Fruit fly (Drosophila melanogaster) whole organism, embryonic: ENCODE results near the gene RhoGAP18B.

ENCODE experiments used
- Abd-B ChIP-seq: fragments of 200-800 bp; sonication (Bioruptor generic); optimal IDR thresholded peaks from 2 replicates; lab custom pipeline; 2018; ENCODE audit warnings: missing biosample characterization, mild to moderate bottlenecking, missing genetic modification characterization, moderate library complexity
- Adf1 ChIP-seq: fragments of 200-800 bp; sonication (Bioruptor generic); IDR thresholded peaks from 2 replicates; pipeline ENCODE4 v1.3.6; 2022; ENCODE audit warnings: missing biosample characterization, missing genetic modification characterization
- Atf-2 ChIP-seq: fragments of 200-800 bp; sonication (Bioruptor generic); optimal IDR thresholded peaks from 2 replicates; lab custom pipeline; 2016; ENCODE audit warnings: missing biosample characterization, missing genetic modification characterization
- B-H2 ChIP-seq: fragments of 200-800 bp; sonication (Bioruptor generic); optimal IDR thresholded peaks from 2 replicates; lab custom pipeline; 2018; ENCODE audit warnings: missing biosample characterization, mild to moderate bottlenecking, missing genetic modification characterization
- CG10321 ChIP-seq: fragments of 200-800 bp; sonication (Bioruptor generic); IDR thresholded peaks from 2 replicates; pipeline ENCODE4 v1.3.6; 2022; ENCODE audit warnings: missing biosample characterization, missing genetic modification characterization
- CG10366 ChIP-seq: fragments of 200-800 bp; sonication (Bioruptor generic); IDR thresholded peaks from 2 replicates; pipeline ENCODE4 v1.3.6; 2022; ENCODE audit warnings: missing biosample characterization, missing genetic modification characterization
- CG11696 ChIP-seq: fragments of 200-800 bp; sonication (Bioruptor generic); IDR thresholded peaks from 2 replicates; pipeline ENCODE4 v1.3.6; 2022; ENCODE audit warnings: missing biosample characterization, missing genetic modification characterization
- CG12659 ChIP-seq: fragments of 200-800 bp; sonication (Bioruptor generic); optimal IDR thresholded peaks from 3 replicates; lab custom pipeline; 2017; ENCODE audit warnings: mild to moderate bottlenecking, missing biosample characterization, missing genetic modification reagents, missing genetic modification characterization
- CG13424 ChIP-seq: fragments of 200-800 bp; sonication (Bioruptor generic); optimal IDR thresholded peaks from 2 replicates; lab custom pipeline; 2019; ENCODE audit warnings: missing biosample characterization, mild to moderate bottlenecking, missing genetic modification characterization, moderate library complexity
- CG1529 ChIP-seq: fragments of 200-800 bp; sonication (Bioruptor generic); optimal IDR thresholded peaks from 3 replicates; lab custom pipeline; 2018; ENCODE audit warnings: missing biosample characterization, missing genetic modification characterization
- CG15601 ChIP-seq: fragments of 200-800 bp; sonication (Bioruptor generic); optimal IDR thresholded peaks from 3 replicates; lab custom pipeline; 2019; ENCODE audit warnings: missing biosample characterization, mild to moderate bottlenecking, missing genetic modification characterization, moderate library complexity
- CG16863 ChIP-seq: fragments of 200-800 bp; sonication (Bioruptor generic); optimal IDR thresholded peaks from 3 replicates; lab custom pipeline; 2016; ENCODE audit warnings: missing biosample characterization, missing genetic modification characterization
- CG17359 ChIP-seq: fragments of 200-800 bp; sonication (Bioruptor generic); optimal IDR thresholded peaks from 3 replicates; lab custom pipeline; 2018; ENCODE audit warnings: missing biosample characterization, mild to moderate bottlenecking, missing genetic modification characterization, moderate library complexity
- CG17568 ChIP-seq: fragments of 200-800 bp; sonication (Bioruptor generic); optimal IDR thresholded peaks from 2 replicates; lab custom pipeline; 2018; ENCODE audit warnings: missing biosample characterization, mild to moderate bottlenecking, missing genetic modification characterization, moderate library complexity
- CG17612 ChIP-seq: fragments of 200-800 bp; sonication (Bioruptor generic); IDR thresholded peaks from 2 replicates; pipeline ENCODE4 v1.3.6; 2022; ENCODE audit warnings: missing biosample characterization, missing genetic modification characterization
- CG17802 ChIP-seq: fragments of 200-800 bp; sonication (Bioruptor generic); optimal IDR thresholded peaks from 2 replicates; lab custom pipeline; 2018; ENCODE audit warnings: missing biosample characterization, mild to moderate bottlenecking, missing genetic modification characterization, moderate library complexity
- CG31365 ChIP-seq: fragments of 200-800 bp; sonication (Bioruptor generic); optimal IDR thresholded peaks from 2 replicates; lab custom pipeline; 2018; ENCODE audit warnings: missing biosample characterization, mild to moderate bottlenecking, missing genetic modification characterization
- CG4404 ChIP-seq: fragments of 200-800 bp; sonication (Bioruptor generic); IDR thresholded peaks from 2 replicates; pipeline ENCODE4 v1.3.6; 2022; ENCODE audit warnings: missing biosample characterization, missing genetic modification characterization
- CG5180 ChIP-seq: fragments of 200-800 bp; sonication (Bioruptor generic); optimal IDR thresholded peaks from 3 replicates; lab custom pipeline; 2017; ENCODE audit warnings: missing biosample characterization, missing genetic modification characterization, mild to moderate bottlenecking, moderate library complexity, missing genetic modification reagents
- CG6654 ChIP-seq: fragments of 200-800 bp; sonication (Bioruptor generic); optimal IDR thresholded peaks from 2 replicates; lab custom pipeline; 2017; ENCODE audit warnings: missing biosample characterization, mild to moderate bottlenecking, missing genetic modification characterization
- CG6683 ChIP-seq: fragments of 200-800 bp; sonication (Bioruptor generic); optimal IDR thresholded peaks from 2 replicates; lab custom pipeline; 2017; ENCODE audit warnings: missing biosample characterization, mild to moderate bottlenecking, missing genetic modification characterization, missing genetic modification reagents
- CG8388 ChIP-seq: fragments of 200-800 bp; sonication (Bioruptor generic); optimal IDR thresholded peaks from 2 replicates; lab custom pipeline; 2019; ENCODE audit warnings: missing biosample characterization, mild to moderate bottlenecking, missing genetic modification characterization, moderate library complexity
- Elba2 ChIP-seq: fragments of 200-800 bp; sonication (Bioruptor generic); optimal IDR thresholded peaks from 3 replicates; lab custom pipeline; 2016; ENCODE audit warnings: missing biosample characterization, missing genetic modification characterization
- MESR4 ChIP-seq: fragments of 200-800 bp; sonication (Bioruptor generic); optimal IDR thresholded peaks from 2 replicates; lab custom pipeline; 2018; ENCODE audit warnings: missing biosample characterization, mild to moderate bottlenecking, missing genetic modification characterization, moderate library complexity
- NC2α ChIP-seq: fragments of 200-800 bp; sonication (Bioruptor generic); optimal IDR thresholded peaks from 2 replicates; lab custom pipeline; 2016; ENCODE audit warnings: missing biosample characterization, missing genetic modification characterization
- NFAT ChIP-seq: fragments of 200-800 bp; sonication (Bioruptor generic); IDR thresholded peaks from 2 replicates; pipeline ENCODE4 v1.3.6; 2022; ENCODE audit warnings: missing biosample characterization, missing genetic modification characterization
- Nf-YB ChIP-seq: fragments of 200-800 bp; sonication (Bioruptor generic); optimal IDR thresholded peaks from 3 replicates; lab custom pipeline; 2019; ENCODE audit warnings: missing biosample characterization, mild to moderate bottlenecking, missing genetic modification characterization, moderate library complexity
- Optix ChIP-seq: fragments of 200-800 bp; sonication (Bioruptor generic); IDR thresholded peaks from 3 replicates; pipeline ENCODE4 v1.3.6; 2022; ENCODE audit warnings: missing biosample characterization, missing genetic modification characterization
- PHDP ChIP-seq: fragments of 200-800 bp; sonication (Bioruptor generic); optimal IDR thresholded peaks from 3 replicates; lab custom pipeline; 2018; ENCODE audit warnings: missing biosample characterization, mild to moderate bottlenecking, missing genetic modification characterization, moderate library complexity
- Ravus ChIP-seq: fragments of 200-800 bp; sonication (Bioruptor generic); IDR thresholded peaks from 2 replicates; pipeline ENCODE4 v1.3.6; 2022; ENCODE audit warnings: missing biosample characterization, missing genetic modification characterization
- Rx ChIP-seq: fragments of 200-800 bp; sonication (Bioruptor generic); IDR thresholded peaks from 2 replicates; pipeline ENCODE4 v1.3.6; 2022; ENCODE audit warnings: missing biosample characterization, missing genetic modification characterization
- Ssrp ChIP-seq: fragments of 200-800 bp; sonication (Bioruptor generic); optimal IDR thresholded peaks from 2 replicates; lab custom pipeline; 2018; ENCODE audit warnings: missing biosample characterization, mild to moderate bottlenecking, missing genetic modification characterization, moderate library complexity
- Xbp1 ChIP-seq: fragments of 200-800 bp; sonication (Bioruptor generic); optimal IDR thresholded peaks from 3 replicates; lab custom pipeline; 2016; ENCODE audit warnings: missing biosample characterization, mild to moderate bottlenecking, missing genetic modification characterization
- btn ChIP-seq: fragments of 200-800 bp; sonication (Bioruptor generic); optimal IDR thresholded peaks from 2 replicates; lab custom pipeline; 2016; ENCODE audit warnings: missing biosample characterization, missing genetic modification characterization
- crc ChIP-seq: fragments of 200-800 bp; sonication (Bioruptor generic); optimal IDR thresholded peaks from 2 replicates; lab custom pipeline; 2016; ENCODE audit warnings: missing biosample characterization, missing genetic modification characterization
- gem ChIP-seq: fragments of 200-800 bp; sonication (Bioruptor generic); optimal IDR thresholded peaks from 2 replicates; lab custom pipeline; 2019; ENCODE audit warnings: missing biosample characterization, mild to moderate bottlenecking, missing genetic modification characterization, moderate library complexity
- grn ChIP-seq: fragments of 200-800 bp; sonication (Bioruptor generic); optimal IDR thresholded peaks from 3 replicates; lab custom pipeline; 2017; ENCODE audit warnings: missing biosample characterization, missing genetic modification characterization
- ind ChIP-seq: fragments of 200-800 bp; sonication (Bioruptor generic); optimal IDR thresholded peaks from 3 replicates; lab custom pipeline; 2016; ENCODE audit warnings: missing biosample characterization, missing genetic modification characterization
- kay ChIP-seq: fragments of 200-800 bp; sonication (Bioruptor generic); optimal IDR thresholded peaks from 2 replicates; lab custom pipeline; 2016; ENCODE audit warnings: missing biosample characterization, missing genetic modification characterization
- lola ChIP-seq, 3 experiments: fragments of >200 bp in 2 of 3; fragments of 200-800 bp in 1 of 3; sonication (Bioruptor generic) in 1 of 3; optimal IDR thresholded peaks; 2 replicates each; lab custom pipeline; 2017 to 2019; ENCODE audit warnings: missing biosample characterization in 3 of 3, missing genetic modification characterization in 3 of 3, mild to moderate bottlenecking in 1 of 3, moderate library complexity in 1 of 3
- nmo ChIP-seq: fragments of 200-800 bp; sonication (Bioruptor generic); optimal IDR thresholded peaks from 2 replicates; lab custom pipeline; 2018; ENCODE audit warnings: missing biosample characterization, mild to moderate bottlenecking, missing genetic modification characterization, moderate library complexity
- pb ChIP-seq: fragments of 200-800 bp; sonication (Bioruptor generic); optimal IDR thresholded peaks from 3 replicates; lab custom pipeline; 2016; ENCODE audit warnings: missing biosample characterization, missing genetic modification characterization
- pita ChIP-seq: fragments of 200-800 bp; sonication (Bioruptor generic); optimal IDR thresholded peaks from 2 replicates; lab custom pipeline; 2017; ENCODE audit warnings: missing biosample characterization, mild to moderate bottlenecking, missing genetic modification characterization
- pros ChIP-seq: fragments of 200-800 bp; sonication (Bioruptor generic); optimal IDR thresholded peaks from 3 replicates; lab custom pipeline; 2019; ENCODE audit warnings: missing biosample characterization, mild to moderate bottlenecking, missing genetic modification characterization, moderate library complexity
- rib ChIP-seq: fragments of 200-800 bp; sonication (Bioruptor generic); IDR thresholded peaks from 2 replicates; pipeline ENCODE4 v1.3.6; 2022; ENCODE audit warnings: missing biosample characterization, missing genetic modification characterization
- ro ChIP-seq: fragments of 200-800 bp; sonication (Bioruptor generic); IDR thresholded peaks from 2 replicates; pipeline ENCODE4 v1.3.6; 2022; ENCODE audit warnings: missing biosample characterization, missing genetic modification characterization
- salm ChIP-seq: fragments of 200-800 bp; sonication (Bioruptor generic); optimal IDR thresholded peaks from 2 replicates; lab custom pipeline; 2018; ENCODE audit warnings: missing biosample characterization, mild to moderate bottlenecking, missing genetic modification characterization
- slp2 ChIP-seq: fragments of 200-800 bp; sonication (Bioruptor generic); optimal IDR thresholded peaks from 2 replicates; lab custom pipeline; 2016; ENCODE audit warnings: missing biosample characterization, missing genetic modification characterization
- sr ChIP-seq: fragments of 200-800 bp; sonication (Bioruptor generic); IDR thresholded peaks from 3 replicates; pipeline ENCODE4 v1.3.6; 2022; ENCODE audit warnings: missing biosample characterization, missing genetic modification characterization
- sug ChIP-seq: fragments of 200-800 bp; optimal IDR thresholded peaks from 2 replicates; lab custom pipeline; 2019; ENCODE audit warnings: missing biosample characterization, mild to moderate bottlenecking, missing genetic modification characterization, moderate library complexity
- tx ChIP-seq: fragments of 200-800 bp; sonication (Bioruptor generic); optimal IDR thresholded peaks from 2 replicates; lab custom pipeline; 2016; ENCODE audit warnings: missing biosample characterization, missing genetic modification characterization

Gene RhoGAP18B

DNA sequence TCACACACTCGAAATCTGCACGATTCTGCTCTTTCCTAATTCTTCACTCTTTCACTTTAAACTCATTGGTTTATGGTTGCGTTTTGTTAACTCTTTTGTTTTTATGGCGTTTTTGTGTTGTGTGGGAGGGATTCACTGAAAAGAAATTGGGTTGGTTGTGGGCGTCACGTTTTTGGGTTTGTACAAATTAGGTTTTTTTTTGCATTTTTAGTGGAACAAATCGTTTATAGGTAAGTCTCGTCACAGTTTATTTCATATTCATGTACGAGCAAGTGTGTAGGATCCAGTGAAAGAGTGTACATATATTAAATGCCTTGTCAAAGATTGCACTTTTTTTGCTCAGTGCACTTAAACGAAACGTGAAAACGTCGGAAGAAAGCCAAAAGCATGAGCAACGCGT, 2.2 kb downstream of the RhoGAP18B start (continued):
- TF ChIP-seq rib (GFP tag; lab: Robert Waterston, UW) (no peak), pros (no peak), Xbp1 (GFP tag; lab: Kevin White, UChicago) (peak; percentile 42), lola (GFP tag; optimal IDR thresholded peaks at IDR 0.05; lab: Kevin White, UChicago) (no peak), gem (tag; lab: Kevin White, UChicago) (peak; percentile 53), ro (GFP tag; lab: Robert Waterston, UW) (no peak), Rx (GFP tag; lab: Robert Waterston, UW) (no peak), NC2α (no peak), grn (no peak), B-H2 (no peak), CG8388 (GFP tag; lab: Kevin White, UChicago) (no peak), Ravus (GFP tag; lab: Robert Waterston, UW) (no peak), Abd-B (GFP tag; lab: Kevin White, UChicago) (no peak), Elba2 (GFP tag; lab: Kevin White, UChicago) (no peak), CG10321 (GFP tag; lab: Robert Waterston, UW) (no peak), CG15601 (tag; lab: Kevin White, UChicago) (no peak), Adf1 (no peak), CG4404 (GFP tag; lab: Robert Waterston, UW) (no peak), btn (no peak), CG17802 (tag; lab: Kevin White, UChicago) (no peak), CG17359 (tag; lab: Kevin White, UChicago) (peak; percentile 43), CG6683 (GFP tag; lab: Kevin White, UChicago) (no peak), CG11696 (GFP tag; lab: Robert Waterston, UW) (no peak), kay (GFP tag; lab: Kevin White, UChicago) (no peak), CG6654 (GFP tag; lab: Kevin White, UChicago) (no peak), CG1529 (GFP tag; lab: Kevin White, UChicago) (no peak), slp2 (GFP tag; lab: Kevin White, UChicago) (peak; percentile 17), pb (GFP tag; lab: Kevin White, UChicago) (no peak), sr (GFP tag; lab: Robert Waterston, UW) (no peak), salm (tag; lab: Kevin White, UChicago) (no peak), CG5180 (GFP tag; lab: Kevin White, UChicago) (peak; percentile 13), CG31365 (tag; lab: Kevin White, UChicago) (no peak), pita (GFP tag; lab: Kevin White, UChicago) (no peak), PHDP (tag; lab: Kevin White, UChicago) (peak; percentile 15), Atf-2 (no peak), CG13424 (tag; lab: Kevin White, UChicago) (no peak), CG12659 (GFP tag; lab: Kevin White, UChicago) (peak; percentile 25), CG17612 (no peak), crc (GFP tag; lab: Kevin White, UChicago) (peak; percentile 15), ind (GFP tag; lab: Kevin White, UChicago) (peak; percentile 31), CG17568 (GFP tag; lab: Kevin White, UChicago) (no peak), Nf-YB (GFP tag; lab: Kevin White, UChicago) (no peak), Ssrp (tag; lab: Kevin White, UChicago) (no peak), MESR4 (GFP tag; lab: Kevin White, UChicago) (no peak), NFAT (no peak), CG16863 (GFP tag; lab: Kevin White, UChicago) (no peak), sug (tag; lab: Kevin White, UChicago) (no peak), tx (GFP tag; lab: Kevin White, UChicago) (no peak), nmo (GFP tag; lab: Kevin White, UChicago) (peak; percentile 14), Optix (GFP tag; lab: Robert Waterston, UW) (no peak), CG10366 (GFP tag; lab: Robert Waterston, UW) (peak; percentile 7; the same call in 1 of the 2 replicates)
